Worm (Caenorhabditis elegans): ENCODE data around the gene gldi-2.

Gene gldi-2

DNA sequence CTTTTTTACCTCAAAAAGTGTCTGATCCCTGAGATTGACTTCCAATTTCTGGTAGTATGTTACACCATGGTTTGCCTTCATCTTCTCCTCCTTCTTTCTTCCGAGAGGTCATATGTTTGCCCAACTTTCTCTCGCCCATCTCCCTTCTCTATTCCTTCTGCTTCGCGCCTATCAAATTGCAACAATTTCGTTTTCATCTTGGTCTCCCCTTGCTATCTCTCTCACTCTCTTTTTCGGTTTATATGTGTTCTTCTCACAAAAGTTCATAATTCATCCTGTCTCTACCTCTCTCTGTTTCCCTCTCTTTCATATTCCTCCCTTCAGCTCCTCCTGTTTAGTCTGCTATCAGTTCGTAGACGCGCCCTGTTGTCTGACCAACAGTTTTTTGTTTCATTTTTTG lies 43.5 kb downstream of the gldi-2 start:
- TF ChIP-seq unc-39 (tag; optimal IDR thresholded peaks at IDR 0.05) (no peak), nhr-23 (tag; optimal IDR thresholded peaks at IDR 0.05) (no peak), peb-1 (tag; optimal IDR thresholded peaks at IDR 0.05) (no peak), F13H6.1 (tag; optimal IDR thresholded peaks at IDR 0.05) (peak; percentile 69), ztf-11 (tag; optimal IDR thresholded peaks at IDR 0.05) (no peak), elt-3 (tag; optimal IDR thresholded peaks at IDR 0.05) (no peak), egl-27 (tag; optimal IDR thresholded peaks at IDR 0.05) (peak; percentile 4), ztf-4 (tag; optimal IDR thresholded peaks at IDR 0.05) (peak; percentile 15), mab-5 (tag; optimal IDR thresholded peaks at IDR 0.05) (peak; percentile 13), unc-62 (GFP tag; optimal IDR thresholded peaks at IDR 0.05) (no peak), sma-3 (GFP tag; optimal IDR thresholded peaks at IDR 0.05) (peak; percentile 72), dmd-4 (tag; optimal IDR thresholded peaks at IDR 0.05) (no peak), mbf-1 (tag; optimal IDR thresholded peaks at IDR 0.05) (no peak), nhr-10 (tag; optimal IDR thresholded peaks at IDR 0.05) (no peak), lsy-2 (tag; optimal IDR thresholded peaks at IDR 0.05) (peak in 1 of 2 experiments; percentile 32), lin-13 (GFP tag; optimal IDR thresholded peaks at IDR 0.05) (peak; percentile 22), nhr-6 (tag; optimal IDR thresholded peaks at IDR 0.05) (peak; percentile 61), blmp-1 (tag; optimal IDR thresholded peaks at IDR 0.05; ENCODE audit: insufficient read depth) (peak; percentile 94), nhr-11 (tag; optimal IDR thresholded peaks at IDR 0.05) (no peak), fos-1 (tag; optimal IDR thresholded peaks at IDR 0.05) (peak; percentile 51), aly-2 (tag; optimal IDR thresholded peaks at IDR 0.05) (no peak), sem-4 (tag; optimal IDR thresholded peaks at IDR 0.05) (peak; percentile 68), ztf-1 (GFP tag; conservative IDR thresholded peaks at IDR 0.05) (no peak), sma-9 (GFP tag; optimal IDR thresholded peaks at IDR 0.05) (peak; percentile 89), sma-9 (tag; optimal IDR thresholded peaks at IDR 0.05) (no peak), skn-1 (tag; optimal IDR thresholded peaks at IDR 0.05) (no peak), nhr-21 (tag; optimal IDR thresholded peaks at IDR 0.05) (peak; percentile 43), ceh-16 (tag; optimal IDR thresholded peaks at IDR 0.05) (no peak), nhr-12 (tag; optimal IDR thresholded peaks at IDR 0.05) (no peak), zag-1 (tag; optimal IDR thresholded peaks at IDR 0.05) (no peak), nhr-129 (tag; optimal IDR thresholded peaks at IDR 0.05) (peak; percentile 70), mdl-1 (tag; optimal IDR thresholded peaks at IDR 0.05) (peak in 1 of 2 experiments; percentile 16), crh-2 (tag; optimal IDR thresholded peaks at IDR 0.05) (peak; percentile 42), C34F6.9 (tag; optimal IDR thresholded peaks at IDR 0.05) (peak; percentile 31)

DNA sequence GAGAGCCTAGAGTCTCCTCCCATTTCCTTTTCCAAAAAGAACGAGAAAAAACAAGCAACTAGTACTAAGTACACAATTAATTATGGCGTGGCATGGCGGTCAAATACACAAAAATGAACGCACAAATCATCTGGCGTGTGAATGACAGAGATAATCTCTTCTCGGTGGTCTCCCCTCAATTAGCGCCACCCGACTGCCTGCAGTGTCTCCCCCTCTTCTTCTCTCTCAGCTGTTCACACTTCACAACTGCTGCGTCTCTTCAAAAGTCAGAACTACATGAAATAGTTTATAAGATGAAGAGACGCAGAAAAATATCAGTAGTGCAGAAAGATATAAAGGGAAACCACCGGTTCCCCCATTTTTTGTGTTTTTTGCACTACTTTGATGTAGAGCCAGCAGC lies 44.2 kb downstream of the gldi-2 start:
- no peak for TF ChIP-seq nhr-23 (tag; optimal IDR thresholded peaks at IDR 0.05)
- TF ChIP-seq crh-2 (tag; optimal IDR thresholded peaks at IDR 0.05) = peak; percentile 48
- TF ChIP-seq nhr-21 (tag; optimal IDR thresholded peaks at IDR 0.05) = peak; percentile 54
- peak; percentile 76 for TF ChIP-seq sem-4 (tag; optimal IDR thresholded peaks at IDR 0.05)
- peak in 1 of 2 experiments; percentile 42 for TF ChIP-seq lsy-2 (tag; optimal IDR thresholded peaks at IDR 0.05)
- TF ChIP-seq ama-1 (optimal IDR thresholded peaks at IDR 0.05) = no peak
- no peak for TF ChIP-seq ztf-4 (tag; optimal IDR thresholded peaks at IDR 0.05)
- no peak for TF ChIP-seq nhr-11 (tag; optimal IDR thresholded peaks at IDR 0.05)
- peak; percentile 39 for TF ChIP-seq fos-1 (tag; optimal IDR thresholded peaks at IDR 0.05)
- no peak for TF ChIP-seq nhr-237 (tag; optimal IDR thresholded peaks at IDR 0.05)
- TF ChIP-seq dmd-4 (tag; optimal IDR thresholded peaks at IDR 0.05) = no peak
- TF ChIP-seq ztf-1 (GFP tag; conservative IDR thresholded peaks at IDR 0.05) = no peak
- peak; percentile 72 for TF ChIP-seq nhr-129 (tag; optimal IDR thresholded peaks at IDR 0.05)
- TF ChIP-seq unc-55 (GFP tag; optimal IDR thresholded peaks at IDR 0.05) = peak; percentile 33
- TF ChIP-seq aly-2 (tag; optimal IDR thresholded peaks at IDR 0.05) = no peak
- no peak for TF ChIP-seq ceh-82 (tag; optimal IDR thresholded peaks at IDR 0.05)
- TF ChIP-seq skn-1 (tag; optimal IDR thresholded peaks at IDR 0.05) = no peak
- peak; percentile 22 for TF ChIP-seq nhr-6 (tag; optimal IDR thresholded peaks at IDR 0.05)
- no peak for TF ChIP-seq nhr-77 (tag; optimal IDR thresholded peaks at IDR 0.05)
- peak; percentile 70 for TF ChIP-seq egl-27 (tag; optimal IDR thresholded peaks at IDR 0.05)
- TF ChIP-seq mab-5 (tag; optimal IDR thresholded peaks at IDR 0.05) = peak; percentile 63
- TF ChIP-seq zag-1 (tag; optimal IDR thresholded peaks at IDR 0.05) = peak; percentile 11
- no peak for TF ChIP-seq mbf-1 (tag; optimal IDR thresholded peaks at IDR 0.05)
- no peak for TF ChIP-seq ztf-11 (tag; optimal IDR thresholded peaks at IDR 0.05)
- peak; percentile 77 for TF ChIP-seq blmp-1 (tag; optimal IDR thresholded peaks at IDR 0.05; ENCODE audit: insufficient read depth)
- no peak for TF ChIP-seq elt-1 (tag; optimal IDR thresholded peaks at IDR 0.05)
- TF ChIP-seq C34F6.9 (tag; optimal IDR thresholded peaks at IDR 0.05) = peak; percentile 57
- TF ChIP-seq ZK546.5 (tag; optimal IDR thresholded peaks at IDR 0.05) = no peak
- TF ChIP-seq gmeb-1 (tag; optimal IDR thresholded peaks at IDR 0.05) = peak; percentile 32
- no peak for TF ChIP-seq nhr-10 (tag; optimal IDR thresholded peaks at IDR 0.05)
- TF ChIP-seq nhr-25 (tag; optimal IDR thresholded peaks at IDR 0.05) = peak; percentile 64
- TF ChIP-seq alr-1 (tag; optimal IDR thresholded peaks at IDR 0.05) = no peak
- TF ChIP-seq F13H6.1 (tag; optimal IDR thresholded peaks at IDR 0.05) = peak; percentile 87
- peak; percentile 72 for TF ChIP-seq sma-3 (GFP tag; optimal IDR thresholded peaks at IDR 0.05)
- no peak for TF ChIP-seq unc-62 (GFP tag; optimal IDR thresholded peaks at IDR 0.05)
- TF ChIP-seq mdl-1 (tag; optimal IDR thresholded peaks at IDR 0.05) = peak; percentile 13 to 14
- no peak for TF ChIP-seq lin-11 (tag; optimal IDR thresholded peaks at IDR 0.05)
- peak; percentile 35 for TF ChIP-seq lin-13 (GFP tag; optimal IDR thresholded peaks at IDR 0.05)
- TF ChIP-seq nhr-12 (tag; optimal IDR thresholded peaks at IDR 0.05) = no peak
- TF ChIP-seq lin-39 (tag; optimal IDR thresholded peaks at IDR 0.05) = no peak
- no peak for TF ChIP-seq R02D3.7 (tag; optimal IDR thresholded peaks at IDR 0.05)
- TF ChIP-seq unc-39 (tag; optimal IDR thresholded peaks at IDR 0.05) = no peak
- no peak for TF ChIP-seq Y55F3AM.14 (GFP tag; optimal IDR thresholded peaks at IDR 0.05)
- no peak for TF ChIP-seq elt-3 (tag; optimal IDR thresholded peaks at IDR 0.05)
- TF ChIP-seq peb-1 (tag; optimal IDR thresholded peaks at IDR 0.05) = no peak
- TF ChIP-seq sma-9 (GFP tag; optimal IDR thresholded peaks at IDR 0.05) = peak; percentile 94
- TF ChIP-seq sma-9 (tag; optimal IDR thresholded peaks at IDR 0.05) = no peak
